Worm (Caenorhabditis elegans): ENCODE data around the gene unc-39.

- TF ChIP-seq fos-1 (tag; optimal IDR thresholded peaks at IDR 0.05) (no peak), ama-1 (optimal IDR thresholded peaks at IDR 0.05) (no peak), nhr-12 (tag; optimal IDR thresholded peaks at IDR 0.05) (no peak)
Observed at ce11 chrV:14336655-14337054, 36.2 kb upstream of the unc-39 start, which contains the start of gene srm-6.
